Worm (Caenorhabditis elegans) whole organism, L3 larva: Measurements from ENCODE around the gene irld-26.

Experiments
- R02D3.7 ChIP-seq: fragments of 150-350 bp; optimal IDR thresholded peaks from 2 replicates; lab custom pipeline; 2014; ENCODE audit warnings: missing biosample characterization, missing genetic modification characterization
- ZK546.5 ChIP-seq: sonication (generic microtip); optimal IDR thresholded peaks from 2 replicates; lab custom pipeline; 2017; ENCODE audit warnings: missing biosample characterization, missing genetic modification characterization
- aly-2 ChIP-seq: fragments of 150-350 bp; optimal IDR thresholded peaks from 2 replicates; lab custom pipeline; 2014; ENCODE audit warnings: missing biosample characterization, missing genetic modification characterization
- ama-1 ChIP-seq: fragments of 150-350 bp; optimal IDR thresholded peaks from 2 replicates; lab custom pipeline; 2018
- ceh-16 ChIP-seq: sonication (generic microtip); optimal IDR thresholded peaks from 2 replicates; lab custom pipeline; 2017; ENCODE audit warnings: missing biosample characterization, missing genetic modification characterization
- ceh-28 ChIP-seq: fragments of 150-350 bp; optimal IDR thresholded peaks from 2 replicates; lab custom pipeline; 2014; ENCODE audit warnings: missing biosample characterization, missing genetic modification reagents, missing genetic modification characterization
- ceh-82 ChIP-seq: fragments of 150-350 bp; optimal IDR thresholded peaks from 2 replicates; lab custom pipeline; 2014; ENCODE audit warnings: missing biosample characterization, missing genetic modification characterization
- daf-12 ChIP-seq: fragments of 150-350 bp; optimal IDR thresholded peaks from 2 replicates; lab custom pipeline; 2014; ENCODE audit warnings: missing biosample characterization, missing genetic modification reagents, missing genetic modification characterization
- egl-5 ChIP-seq: fragments of 150-350 bp; optimal IDR thresholded peaks from 2 replicates; lab custom pipeline; 2017; ENCODE audit warnings: missing biosample characterization, missing genetic modification reagents, missing genetic modification characterization, inconsistent platforms
- elt-1 ChIP-seq: fragments of 150-350 bp; optimal IDR thresholded peaks from 2 replicates; lab custom pipeline; 2014; ENCODE audit warnings: missing biosample characterization, missing genetic modification characterization
- elt-2 ChIP-seq: sonication (generic microtip); optimal IDR thresholded peaks from 2 replicates; lab custom pipeline; 2016; ENCODE audit warnings: missing genetic modification reagents, mild to moderate bottlenecking, missing genetic modification characterization, missing compliant biosample characterization
- elt-3 ChIP-seq, 3 experiments: fragments of 150-350 bp in 1 of 3; sonication (generic microtip) in 2 of 3; optimal IDR thresholded peaks; 2 replicates in 2 of 3; 4 replicates in 1 of 3; lab custom pipeline; 2014 to 2017; ENCODE audit warnings: missing biosample characterization in 3 of 3, missing genetic modification characterization in 3 of 3
- fkh-10 ChIP-seq: sonication (generic microtip); optimal IDR thresholded peaks from 2 replicates; lab custom pipeline; 2017; ENCODE audit warnings: missing biosample characterization, missing genetic modification reagents, missing genetic modification characterization
- hmg-11 ChIP-seq: sonication (generic microtip); optimal IDR thresholded peaks from 2 replicates; lab custom pipeline; 2016; ENCODE audit warnings: missing genetic modification characterization, missing compliant biosample characterization
- jun-1 ChIP-seq: fragments of 150-350 bp; optimal IDR thresholded peaks from 2 replicates; lab custom pipeline; 2014; ENCODE audit warnings: missing biosample characterization, missing genetic modification reagents, missing genetic modification characterization
- lin-15B ChIP-seq: fragments of 150-350 bp; optimal IDR thresholded peaks from 2 replicates; lab custom pipeline; 2014; ENCODE audit warnings: missing biosample characterization, missing genetic modification characterization
- lsy-12 ChIP-seq: sonication (generic microtip); optimal IDR thresholded peaks from 2 replicates; lab custom pipeline; 2016; ENCODE audit warnings: mild to moderate bottlenecking, missing genetic modification characterization, missing compliant biosample characterization
- mdl-1 ChIP-seq: fragments of 150-350 bp; optimal IDR thresholded peaks from 2 replicates; lab custom pipeline; 2014; ENCODE audit warnings: missing biosample characterization, missing genetic modification characterization
- nfya-1 ChIP-seq: sonication (generic microtip); optimal IDR thresholded peaks from 2 replicates; lab custom pipeline; 2017; ENCODE audit warnings: missing genetic modification characterization, mild to moderate bottlenecking, missing compliant biosample characterization, antibody characterized with exemption, moderate library complexity; ENCODE audit not compliant: insufficient read depth
- nhr-11 ChIP-seq: fragments of 150-350 bp; optimal IDR thresholded peaks from 2 replicates; lab custom pipeline; 2014; ENCODE audit warnings: missing biosample characterization, missing genetic modification characterization
- nhr-12 ChIP-seq: fragments of 150-350 bp; optimal IDR thresholded peaks from 2 replicates; lab custom pipeline; 2014; ENCODE audit warnings: missing biosample characterization, missing genetic modification characterization
- nhr-25 ChIP-seq: sonication (generic microtip); optimal IDR thresholded peaks from 2 replicates; lab custom pipeline; 2017; ENCODE audit warnings: missing biosample characterization, missing genetic modification characterization
- nhr-43 ChIP-seq: sonication (generic microtip); optimal IDR thresholded peaks from 2 replicates; lab custom pipeline; 2016; ENCODE audit warnings: mild to moderate bottlenecking, missing genetic modification characterization, missing compliant biosample characterization; ENCODE audit not compliant: poor library complexity, severe bottlenecking
- nhr-67 ChIP-seq: fragments of 150-350 bp; optimal IDR thresholded peaks from 2 replicates; lab custom pipeline; 2014; ENCODE audit warnings: missing biosample characterization, missing genetic modification characterization
- nhr-76 ChIP-seq: fragments of 150-350 bp; sonication (generic microtip); optimal IDR thresholded peaks from 5 replicates; lab custom pipeline; 2014; ENCODE audit warnings: missing biosample characterization, missing genetic modification characterization
- nhr-77 ChIP-seq: fragments of 150-350 bp; optimal IDR thresholded peaks from 2 replicates; lab custom pipeline; 2014; ENCODE audit warnings: missing biosample characterization, missing genetic modification characterization
- pha-4 ChIP-seq: fragments of 150-350 bp; optimal IDR thresholded peaks from 2 replicates; lab custom pipeline; 2014; ENCODE audit warnings: missing biosample characterization, missing genetic modification reagents, missing genetic modification characterization
- pqm-1 ChIP-seq: fragments of 150-350 bp; optimal IDR thresholded peaks from 2 replicates; lab custom pipeline; 2017; ENCODE audit warnings: missing biosample characterization, missing genetic modification characterization, inconsistent platforms
- skn-1 ChIP-seq: fragments of 150-350 bp; optimal IDR thresholded peaks from 2 replicates; lab custom pipeline; 2014; ENCODE audit warnings: missing biosample characterization, missing genetic modification characterization
- snpc-4 ChIP-seq: fragments of 150-350 bp; optimal IDR thresholded peaks from 2 replicates; lab custom pipeline; 2014; ENCODE audit warnings: missing biosample characterization, missing genetic modification characterization
- tbx-2 ChIP-seq: sonication (generic microtip); optimal IDR thresholded peaks from 2 replicates; lab custom pipeline; 2016; ENCODE audit warnings: mild to moderate bottlenecking, missing genetic modification characterization, missing compliant biosample characterization
- zag-1 ChIP-seq: fragments of 150-350 bp; optimal IDR thresholded peaks from 2 replicates; lab custom pipeline; 2014; ENCODE audit warnings: missing biosample characterization, missing genetic modification characterization

Gene irld-26

ce11 chrV:16232180-16232579 lies 27.2 kb downstream of the irld-26 start, which contains the start of gene gst-22:
Gene gst-22 (minus strand): TSS chrV:16232282.
- TF ChIP-seq lin-15B (tag; lab: Kevin White, UChicago): no peak
- TF ChIP-seq nfya-1 (tag; lab: Kevin White, UChicago): no peak
- TF ChIP-seq snpc-4 (tag; lab: Kevin White, UChicago): no peak
- TF ChIP-seq jun-1 (tag; lab: Kevin White, UChicago): peak; percentile 48
- TF ChIP-seq nhr-76 (tag; lab: Kevin White, UChicago): no peak
- no peak for TF ChIP-seq ZK546.5 (tag; lab: Kevin White, UChicago)
- peak; percentile 2 for TF ChIP-seq ceh-28 (tag; lab: Kevin White, UChicago)
- TF ChIP-seq pqm-1: peak; percentile 97
- TF ChIP-seq elt-2 (tag; lab: Kevin White, UChicago): peak; percentile 92
- no peak for TF ChIP-seq nhr-67 (tag; lab: Kevin White, UChicago)
- no peak for TF ChIP-seq fkh-10 (GFP tag; lab: Kevin White, UChicago)
- TF ChIP-seq ceh-82: no peak
- TF ChIP-seq nhr-25 (tag; lab: Kevin White, UChicago): no peak

- TF ChIP-seq mdl-1 (tag; lab: Kevin White, UChicago): no peak
Observed at ce11 chrV:16233624-16234023, 28.6 kb downstream of the irld-26 start, which contains the start of gene clec-233. Gene clec-233 (plus strand): TSS chrV:16233924.

ce11 chrV:16235135-16235534 lies 30.1 kb downstream of the irld-26 start, which contains the start of gene F21H7.3:
Gene F21H7.3 (minus strand): TSS chrV:16235235.
- TF ChIP-seq elt-3 (tag; optimal IDR thresholded peaks at IDR 0.05; lab: Kevin White, UChicago): no peak
- TF ChIP-seq, all 47 proteins: peak for 0

- TF ChIP-seq ceh-16 (tag; lab: Kevin White, UChicago): no peak
- no peak for TF ChIP-seq skn-1
- TF ChIP-seq R02D3.7: no peak
- no peak for TF ChIP-seq lsy-12 (tag; lab: Kevin White, UChicago)
- no peak for TF ChIP-seq elt-2 (tag; lab: Kevin White, UChicago)
- TF ChIP-seq ama-1 (lab: Kevin White, UChicago): no peak
- no peak for TF ChIP-seq nhr-11 (tag; lab: Kevin White, UChicago)
Observed at ce11 chrV:16235647-16236046, 30.7 kb downstream of the irld-26 start, which contains the start of gene srh-98. Gene srh-98 (minus strand): TSS chrV:16235747.

- no peak for TF ChIP-seq nhr-11 (tag; lab: Kevin White, UChicago)
- no peak for TF ChIP-seq skn-1
- TF ChIP-seq elt-3 (tag; optimal IDR thresholded peaks at IDR 0.05; lab: Kevin White, UChicago): no peak
- no peak for TF ChIP-seq nhr-77 (tag; lab: Kevin White, UChicago)
- TF ChIP-seq tbx-2 (tag; lab: Kevin White, UChicago): no peak
- TF ChIP-seq snpc-4 (tag; lab: Kevin White, UChicago): no peak
- no peak for TF ChIP-seq pha-4 (tag; lab: Kevin White, UChicago)
- no peak for TF ChIP-seq pqm-1
- no peak for TF ChIP-seq aly-2
- no peak for TF ChIP-seq ceh-16 (tag; lab: Kevin White, UChicago)
- TF ChIP-seq nhr-12 (tag; lab: Kevin White, UChicago): no peak
- no peak for TF ChIP-seq lin-15B (tag; lab: Kevin White, UChicago)
- no peak for TF ChIP-seq nhr-67 (tag; lab: Kevin White, UChicago)
- TF ChIP-seq egl-5 (tag; lab: Kevin White, UChicago): no peak
- no peak for TF ChIP-seq elt-1 (tag; lab: Kevin White, UChicago)
- TF ChIP-seq nhr-43: no peak
- TF ChIP-seq ceh-82: no peak
- TF ChIP-seq elt-2 (tag; lab: Kevin White, UChicago): no peak
- TF ChIP-seq hmg-11 (tag; lab: Kevin White, UChicago): no peak
Observed at ce11 chrV:16237223-16237622, 32.2 kb downstream of the irld-26 start, which contains the start of gene F21H7.5. Gene F21H7.5 (plus strand): TSS chrV:16237523.

- TF ChIP-seq nhr-67 (tag; lab: Kevin White, UChicago): no peak
- TF ChIP-seq zag-1 (tag; lab: Kevin White, UChicago): no peak
- TF ChIP-seq daf-12 (tag; lab: Kevin White, UChicago): no peak
- no peak for TF ChIP-seq ceh-82
- no peak for TF ChIP-seq nfya-1 (tag; lab: Kevin White, UChicago)
- TF ChIP-seq nhr-12 (tag; lab: Kevin White, UChicago): no peak
- no peak for TF ChIP-seq hmg-11 (tag; lab: Kevin White, UChicago)
- TF ChIP-seq nhr-25 (tag; lab: Kevin White, UChicago): no peak
- no peak for TF ChIP-seq nhr-43
- no peak for TF ChIP-seq nhr-11 (tag; lab: Kevin White, UChicago)
Observed at ce11 chrV:16244078-16244477, 39.1 kb downstream of the irld-26 start, which contains the start of gene srh-104. Gene srh-104 (minus strand): TSS chrV:16244178.
